Worm (Caenorhabditis elegans) whole organism, early embryonic: ENCODE measurements around the gene nhr-176.

Source experiments
- B0310.2 ChIP-seq: sonication (generic microtip); optimal IDR thresholded peaks from 2 replicates; lab custom pipeline; 2016; ENCODE audit warnings: mild to moderate bottlenecking, missing genetic modification characterization, missing compliant biosample characterization
- F13C5.2 ChIP-seq: sonication (generic microtip); optimal IDR thresholded peaks from 2 replicates; lab custom pipeline; 2017; ENCODE audit warnings: mild to moderate bottlenecking, missing genetic modification characterization, inconsistent platforms, missing compliant biosample characterization
- aly-1 ChIP-seq: sonication (generic microtip); optimal IDR thresholded peaks from 2 replicates; lab custom pipeline; 2016; ENCODE audit warnings: missing genetic modification characterization, missing compliant biosample characterization
- ama-1 ChIP-seq: fragments of 150-350 bp; optimal IDR thresholded peaks from 2 replicates; lab custom pipeline; 2014
- ceh-13 ChIP-seq: fragments of 200-800 bp; sonication (Bioruptor generic); optimal IDR thresholded peaks from 2 replicates; lab custom pipeline; 2018; ENCODE audit warnings: mild to moderate bottlenecking, missing genetic modification characterization, missing compliant biosample characterization
- ceh-36 ChIP-seq: sonication (generic microtip); optimal IDR thresholded peaks from 2 replicates; lab custom pipeline; 2016; ENCODE audit warnings: missing genetic modification characterization, inconsistent platforms, missing compliant biosample characterization
- ets-7 ChIP-seq: sonication (generic microtip); optimal IDR thresholded peaks from 2 replicates; lab custom pipeline; 2016; ENCODE audit warnings: missing genotype, missing genetic modification characterization, missing compliant biosample characterization
- flt-1 ChIP-seq: fragments of 200-800 bp; sonication (Bioruptor generic); IDR thresholded peaks from 2 replicates; pipeline ENCODE4 v1.3.6; 2022; ENCODE audit warnings: missing genetic modification characterization, missing compliant biosample characterization
- hmbx-1 ChIP-seq: sonication (generic microtip); optimal IDR thresholded peaks from 2 replicates; lab custom pipeline; 2016; ENCODE audit warnings: mild to moderate bottlenecking, missing genetic modification characterization, missing compliant biosample characterization
- hmg-4 ChIP-seq: fragments of 200-800 bp; sonication (Bioruptor generic); optimal IDR thresholded peaks from 2 replicates; lab custom pipeline; 2018; ENCODE audit warnings: mild to moderate bottlenecking, missing genetic modification characterization, missing compliant biosample characterization
- hnd-1 ChIP-seq: sonication (generic microtip); optimal IDR thresholded peaks from 2 replicates; lab custom pipeline; 2016; ENCODE audit warnings: missing genetic modification characterization, missing compliant biosample characterization
- pes-1 ChIP-seq: fragments of 200-800 bp; sonication (Bioruptor generic); IDR thresholded peaks from 2 replicates; pipeline ENCODE4 v1.3.6; 2022; ENCODE audit warnings: missing genetic modification reagents, missing genetic modification characterization, missing compliant biosample characterization
- scrt-1 ChIP-seq: fragments of 200-800 bp; sonication (Bioruptor generic); IDR thresholded peaks from 2 replicates; pipeline ENCODE4 v1.3.6; 2022; ENCODE audit warnings: missing genetic modification characterization, missing compliant biosample characterization
- sea-1 ChIP-seq: fragments of 200-800 bp; sonication (Bioruptor generic); conservative IDR thresholded peaks from 2 replicates; pipeline ENCODE4 v1.3.6; 2022; ENCODE audit warnings: missing genetic modification characterization, missing compliant biosample characterization
- tbx-11 ChIP-seq: fragments of 200-800 bp; sonication (Bioruptor generic); IDR thresholded peaks from 2 replicates; pipeline ENCODE4 v1.3.6; 2022; ENCODE audit warnings: missing genetic modification characterization, missing compliant biosample characterization
- tbx-37 ChIP-seq: fragments of 200-800 bp; sonication (Bioruptor generic); conservative IDR thresholded peaks from 2 replicates; pipeline ENCODE4 v1.3.6; 2022; ENCODE audit warnings: missing genetic modification reagents, missing genetic modification characterization, missing compliant biosample characterization
- tra-4 ChIP-seq: sonication (generic microtip); optimal IDR thresholded peaks from 2 replicates; lab custom pipeline; 2017; ENCODE audit warnings: missing genetic modification characterization, missing compliant biosample characterization

Gene nhr-176

ce11 chrV:16094284-16094683 is 23.2 kb downstream of the nhr-176 start, which contains the start of gene F22B8.7:
Gene F22B8.7, plus strand, starts transcription at chrV:16094584.
- TF ChIP-seq F13C5.2 (tag; lab: Kevin White, UChicago) (no peak), ets-7 (tag; lab: Kevin White, UChicago) (no peak), pes-1 (GFP tag; lab: Robert Waterston, UW) (no peak)

DNA sequence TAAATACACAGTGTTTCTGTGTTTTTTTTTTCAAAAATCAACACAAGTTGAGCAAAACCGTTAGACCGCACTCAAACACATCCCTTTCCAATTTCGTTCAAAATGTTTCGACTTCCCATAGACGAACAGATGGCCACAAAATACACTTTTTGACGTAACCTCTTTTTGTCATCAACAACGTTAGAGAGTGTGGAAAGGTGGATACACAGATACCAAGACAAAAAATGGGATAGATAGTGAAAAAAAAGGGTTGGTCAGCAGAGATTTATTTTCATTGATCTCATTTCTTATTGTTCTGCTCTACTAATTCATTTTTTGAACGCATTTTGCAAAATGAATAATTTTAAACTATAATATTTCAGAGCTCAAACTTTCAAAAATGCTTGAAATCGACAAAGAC is 23.7 kb downstream of the nhr-176 start:
- TF ChIP-seq pes-1 (GFP tag; lab: Robert Waterston, UW) (no peak), ets-7 (tag; lab: Kevin White, UChicago) (no peak), hnd-1 (no peak), hmbx-1 (tag; lab: Kevin White, UChicago) (no peak), sea-1 (GFP tag; lab: Robert Waterston, UW) (no peak), aly-1 (no peak), tra-4 (tag; lab: Kevin White, UChicago) (no peak), flt-1 (GFP tag; lab: Robert Waterston, UW) (no peak)

ce11 chrV:16099441-16099840 is 28.3 kb downstream of the nhr-176 start, which contains the start of gene str-7:
Gene str-7, minus strand, starts transcription at chrV:16099541.
- TF ChIP-seq ceh-36 (tag; lab: Kevin White, UChicago) (no peak), sea-1 (GFP tag; lab: Robert Waterston, UW) (no peak), scrt-1 (GFP tag; lab: Robert Waterston, UW) (no peak), hmbx-1 (tag; lab: Kevin White, UChicago) (no peak), ceh-13 (no peak), hmg-4 (GFP tag; lab: Kevin White, UChicago) (no peak), tra-4 (tag; lab: Kevin White, UChicago) (no peak), aly-1 (no peak), hnd-1 (no peak), pes-1 (GFP tag; lab: Robert Waterston, UW) (no peak), tbx-11 (GFP tag; lab: Robert Waterston, UW) (no peak), ets-7 (tag; lab: Kevin White, UChicago) (no peak), flt-1 (GFP tag; lab: Robert Waterston, UW) (no peak)

DNA sequence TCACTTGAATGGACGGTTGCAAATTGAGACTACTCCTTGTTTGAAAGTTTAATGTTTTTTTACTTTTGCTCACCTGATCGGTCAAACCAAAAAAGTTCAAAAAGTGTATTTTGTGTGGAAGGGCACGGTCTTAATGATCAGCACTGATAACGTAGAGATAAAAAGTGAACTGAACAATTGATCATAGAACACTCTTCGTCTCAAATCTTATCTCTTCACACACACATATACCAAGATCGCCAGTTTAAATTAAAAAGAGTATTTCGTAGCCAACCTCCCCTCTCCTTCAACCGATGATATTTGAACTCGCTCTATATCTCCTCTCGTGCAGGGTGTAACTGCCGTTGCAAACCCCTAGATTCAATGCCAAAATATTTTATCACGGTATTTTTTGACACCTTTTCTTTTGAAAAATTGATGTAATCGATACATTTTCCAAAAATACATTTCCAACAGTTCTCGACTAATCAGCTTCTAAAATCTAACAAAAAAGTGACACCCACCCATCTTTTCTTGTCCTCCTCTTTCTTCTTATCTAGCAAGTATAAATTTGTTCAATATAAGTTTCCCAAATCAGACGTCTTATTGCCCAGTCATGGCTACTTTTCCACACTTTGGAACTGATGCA is 29.1 kb downstream of the nhr-176 start, which contains the start of gene cth-1:
Gene cth-1 (plus strand): TSS at position 578 of the 628 bp plus-strand sequence.
- no peak for TF ChIP-seq B0310.2 (tag; lab: Kevin White, UChicago)
- no peak for TF ChIP-seq ceh-13
- no peak for TF ChIP-seq F13C5.2 (tag; lab: Kevin White, UChicago)
- no peak for TF ChIP-seq tra-4 (tag; lab: Kevin White, UChicago)
- TF ChIP-seq ama-1 (lab: Kevin White, UChicago) = no peak
- no peak for TF ChIP-seq sea-1 (GFP tag; lab: Robert Waterston, UW)
- no peak for TF ChIP-seq pes-1 (GFP tag; lab: Robert Waterston, UW)
- TF ChIP-seq ceh-36 (tag; lab: Kevin White, UChicago) = no peak
- TF ChIP-seq scrt-1 (GFP tag; lab: Robert Waterston, UW) = no peak
- TF ChIP-seq aly-1 = no peak
- no peak for TF ChIP-seq hnd-1
- no peak for TF ChIP-seq hmbx-1 (tag; lab: Kevin White, UChicago)
- no peak for TF ChIP-seq tbx-11 (GFP tag; lab: Robert Waterston, UW)
- no peak for TF ChIP-seq hmg-4 (GFP tag; lab: Kevin White, UChicago)
- TF ChIP-seq tbx-37 (GFP tag; lab: Robert Waterston, UW) = no peak

DNA sequence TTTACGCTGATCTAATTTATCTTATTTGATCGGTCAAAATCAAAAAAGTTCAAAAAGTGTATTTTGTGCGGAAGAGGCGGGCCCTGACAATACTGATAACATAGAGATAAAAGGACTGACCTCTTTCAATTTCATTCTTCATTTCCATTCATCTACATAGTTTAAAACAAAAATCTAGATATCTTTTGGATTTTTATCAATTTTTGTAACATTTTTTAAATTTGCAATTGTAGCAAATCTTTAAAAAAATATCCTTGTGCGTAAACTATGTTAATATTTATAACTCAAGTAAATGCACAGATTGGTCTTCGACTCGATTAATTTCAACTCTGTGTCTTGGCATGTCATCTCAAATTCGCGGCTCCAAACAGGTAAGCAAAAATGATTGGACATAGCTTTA is 32.5 kb downstream of the nhr-176 start, which contains the start of gene argk-1:
Gene argk-1 (plus strand): TSS at position 301 of the 400 bp plus-strand sequence.
- TF ChIP-seq tbx-11 (GFP tag; lab: Robert Waterston, UW) = no peak
- no peak for TF ChIP-seq sea-1 (GFP tag; lab: Robert Waterston, UW)
- TF ChIP-seq pes-1 (GFP tag; lab: Robert Waterston, UW) = no peak
- no peak for TF ChIP-seq ets-7 (tag; lab: Kevin White, UChicago)
- no peak for TF ChIP-seq hmg-4 (GFP tag; lab: Kevin White, UChicago)
- no peak for TF ChIP-seq ceh-13
- no peak for TF ChIP-seq F13C5.2 (tag; lab: Kevin White, UChicago)
- no peak for TF ChIP-seq aly-1
- no peak for TF ChIP-seq tbx-37 (GFP tag; lab: Robert Waterston, UW)
- no peak for TF ChIP-seq ceh-36 (tag; lab: Kevin White, UChicago)
- no peak for TF ChIP-seq hnd-1

ce11 chrV:16114237-16114636 is 43.1 kb downstream of the nhr-176 start, which contains the start of gene srxa-16:
Gene srxa-16, minus strand, starts transcription at chrV:16114337.
- TF ChIP-seq hmbx-1 (tag; lab: Kevin White, UChicago) (no peak), sea-1 (GFP tag; lab: Robert Waterston, UW) (no peak), hnd-1 (no peak), tbx-11 (GFP tag; lab: Robert Waterston, UW) (no peak), F13C5.2 (tag; lab: Kevin White, UChicago) (no peak), ceh-13 (no peak), tbx-37 (GFP tag; lab: Robert Waterston, UW) (no peak), B0310.2 (tag; lab: Kevin White, UChicago) (no peak), hmg-4 (GFP tag; lab: Kevin White, UChicago) (no peak), ets-7 (tag; lab: Kevin White, UChicago) (no peak), ama-1 (lab: Kevin White, UChicago) (no peak), tra-4 (tag; lab: Kevin White, UChicago) (no peak), pes-1 (GFP tag; lab: Robert Waterston, UW) (no peak), scrt-1 (GFP tag; lab: Robert Waterston, UW) (no peak), aly-1 (no peak), ceh-36 (tag; lab: Kevin White, UChicago) (no peak), flt-1 (GFP tag; lab: Robert Waterston, UW) (no peak)

DNA sequence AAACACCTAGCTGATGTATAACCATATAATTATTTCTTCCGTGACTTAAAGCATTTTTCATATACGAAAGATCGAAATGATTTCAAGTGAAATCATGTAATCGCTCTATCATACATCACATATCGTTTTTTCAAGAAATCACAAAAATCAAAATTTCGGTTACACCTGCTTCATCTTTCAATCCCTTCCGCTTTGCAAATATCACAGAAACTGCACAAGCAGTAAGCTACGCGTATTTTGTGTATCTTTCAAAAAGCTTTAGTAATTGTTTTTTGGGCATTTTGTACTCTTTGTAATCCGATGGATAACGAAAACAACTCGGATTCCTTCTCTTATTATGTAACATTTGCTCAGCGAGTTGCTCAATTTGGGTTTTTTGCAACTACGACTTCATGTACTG is 44.3 kb downstream of the nhr-176 start, which contains the start of gene str-25:
Gene str-25 (plus strand): TSS at position 301 of the 400 bp plus-strand sequence.
- no peak for TF ChIP-seq hmbx-1 (tag; lab: Kevin White, UChicago)
- no peak for TF ChIP-seq ceh-13
- TF ChIP-seq scrt-1 (GFP tag; lab: Robert Waterston, UW) = no peak
- TF ChIP-seq B0310.2 (tag; lab: Kevin White, UChicago) = no peak
- no peak for TF ChIP-seq ceh-36 (tag; lab: Kevin White, UChicago)
- no peak for TF ChIP-seq ama-1 (lab: Kevin White, UChicago)
- no peak for TF ChIP-seq tbx-37 (GFP tag; lab: Robert Waterston, UW)
- TF ChIP-seq pes-1 (GFP tag; lab: Robert Waterston, UW) = no peak
